Fruit fly (Drosophila melanogaster): ENCODE measurements around the gene retm.

The retm gene

DNA sequence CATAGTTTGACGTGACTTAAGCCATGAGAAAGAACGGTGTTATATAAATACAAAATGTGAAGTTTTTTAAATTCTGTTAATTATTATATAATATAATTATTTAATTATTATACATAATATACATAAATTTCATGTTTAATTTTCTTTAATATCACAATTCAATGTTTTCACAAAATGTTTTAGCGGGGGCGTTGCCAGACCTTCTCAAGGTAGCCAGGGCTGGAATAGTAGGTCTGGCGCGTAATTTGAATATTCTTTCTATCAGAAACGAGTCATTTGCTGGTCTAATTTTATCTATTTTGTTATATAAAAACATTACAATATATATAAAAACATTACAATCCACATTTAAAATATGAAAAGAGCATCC, 7.4 kb downstream of the retm start, which contains the start of gene Acox3:
Acox3 (minus strand) TSS at position 70 of the 370 bp plus-strand sequence.
- TF ChIP-seq noc (tag; optimal IDR thresholded peaks at IDR 0.05): no peak

DNA sequence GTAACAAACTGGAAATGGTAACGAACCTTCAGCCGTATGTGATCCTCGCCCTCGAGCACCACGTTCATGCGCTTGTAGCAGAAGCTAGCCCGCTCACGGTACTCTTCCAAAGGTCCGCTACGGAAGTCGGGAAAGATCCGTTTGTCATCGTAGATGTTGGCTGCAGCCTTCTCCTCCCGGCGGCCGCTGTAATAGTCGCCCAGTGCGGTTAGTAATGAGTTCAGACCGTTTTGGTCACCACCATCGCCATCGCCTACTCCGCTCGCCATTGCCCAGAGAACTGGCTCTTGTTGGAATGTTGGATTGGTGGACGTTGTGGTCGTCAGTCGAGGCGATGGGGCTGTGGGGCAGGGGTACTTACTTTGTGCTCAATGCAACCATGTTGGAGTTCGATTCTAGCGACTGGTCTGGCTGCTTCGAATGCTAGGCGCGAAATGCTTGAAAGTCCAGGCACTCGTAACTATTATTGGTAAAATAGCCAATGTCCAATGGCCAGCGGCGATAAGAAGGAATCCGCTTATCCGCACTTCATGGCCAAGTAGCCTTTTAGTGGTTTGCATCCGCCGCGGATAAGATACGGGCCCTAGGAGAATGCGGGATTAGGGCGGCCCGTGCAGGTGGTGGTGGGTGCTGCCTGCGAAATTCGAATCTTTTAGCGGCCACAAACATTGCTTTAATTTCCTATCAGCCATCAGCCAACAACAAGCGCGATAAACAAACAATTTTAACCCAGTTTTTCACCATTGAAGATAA, 8.0 kb downstream of the retm start:
- TF ChIP-seq noc (tag; optimal IDR thresholded peaks at IDR 0.05): peak; percentile 13

DNA sequence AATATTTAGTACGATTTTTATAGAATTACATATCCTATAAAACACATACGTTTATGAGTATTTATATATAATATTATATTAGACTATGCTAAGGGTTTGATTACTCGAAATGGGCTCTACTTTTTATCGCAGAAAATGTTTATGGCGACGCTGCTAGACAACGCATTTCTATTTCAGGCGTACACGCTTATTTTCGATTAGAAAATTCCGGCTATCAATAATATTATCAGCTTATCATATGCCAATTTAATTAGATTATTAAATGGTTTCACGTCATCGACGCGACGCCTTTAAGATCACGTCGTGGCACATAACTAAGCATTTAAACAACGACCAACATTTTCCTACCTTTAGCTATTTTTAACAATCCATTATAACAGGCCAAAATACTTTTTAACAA, 29.4 kb downstream of the retm start:
- no peak for TF ChIP-seq noc (tag; optimal IDR thresholded peaks at IDR 0.05)

DNA sequence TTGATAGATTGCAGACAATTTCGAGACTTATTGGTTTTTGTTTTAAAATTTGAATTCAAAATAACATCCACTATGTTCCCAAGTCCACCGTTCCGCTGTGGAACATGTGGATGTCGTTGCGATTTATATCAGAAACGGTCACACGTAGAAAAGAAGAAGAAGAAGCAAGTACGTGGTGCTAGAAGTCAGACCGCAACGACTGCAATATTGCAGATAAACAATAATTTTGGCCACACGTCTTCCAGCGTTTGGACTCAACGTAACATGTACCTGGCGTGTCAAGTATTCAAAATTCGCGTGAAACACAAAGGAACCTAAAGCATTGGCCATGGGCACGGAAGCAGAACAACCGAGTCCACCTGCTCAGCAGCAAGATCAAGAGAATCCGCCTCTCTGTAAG, 31.5 kb downstream of the retm start, which contains the start of gene Fic:
Fic (plus strand) TSS at position 139 of the 400 bp plus-strand sequence.
- TF ChIP-seq noc (tag; optimal IDR thresholded peaks at IDR 0.05): no peak

dm6 chr2L:6423148-6423547, 32.6 kb downstream of the retm start, which contains the start of gene Tig:
Gene Tig (minus strand): TSS chr2L:6423310.
- TF ChIP-seq noc (tag; optimal IDR thresholded peaks at IDR 0.05): peak; percentile 57

dm6 chr2L:6422488-6422887, 33.2 kb downstream of the retm start:
- peak; percentile 9 for TF ChIP-seq noc (tag; optimal IDR thresholded peaks at IDR 0.05)

- TF ChIP-seq noc (tag; optimal IDR thresholded peaks at IDR 0.05): no peak
These were observed 34.2 kb downstream of the retm start for dm6 chr2L:6421495-6421894.

DNA sequence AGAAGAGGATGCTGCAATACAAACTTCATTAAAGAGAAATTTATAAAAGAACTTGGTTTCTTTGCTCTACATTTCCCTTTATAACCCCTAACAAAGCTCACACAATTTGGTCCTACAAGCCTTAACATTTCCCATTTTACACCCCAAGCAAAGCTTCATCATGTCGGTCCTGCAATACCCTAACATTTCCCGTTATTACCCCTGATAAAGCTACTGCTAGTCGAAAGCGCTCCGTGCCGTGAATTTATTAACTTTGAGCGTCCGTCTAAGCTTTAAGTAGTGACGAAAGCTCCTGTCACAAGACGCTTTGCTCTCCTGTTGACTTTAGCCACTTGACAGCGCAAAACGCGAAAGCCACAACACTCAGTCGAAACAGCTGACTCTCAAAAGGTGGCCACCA, 43.8 kb downstream of the retm start, which contains the start of gene CG13982:
CG13982 (plus strand) TSS at position 363 of the 400 bp plus-strand sequence.
- no peak for TF ChIP-seq noc (tag; optimal IDR thresholded peaks at IDR 0.05)

- no peak for TF ChIP-seq noc (tag; optimal IDR thresholded peaks at IDR 0.05)
These were observed 44.5 kb downstream of the retm start, which contains the start of gene DIP-epsilon for dm6 chr2L:6411089-6411757. Gene DIP-epsilon (minus strand): TSS chr2L:6411326.
